Fruit fly (Drosophila melanogaster): ENCODE results near the gene Neos.

The Neos gene

DNA sequence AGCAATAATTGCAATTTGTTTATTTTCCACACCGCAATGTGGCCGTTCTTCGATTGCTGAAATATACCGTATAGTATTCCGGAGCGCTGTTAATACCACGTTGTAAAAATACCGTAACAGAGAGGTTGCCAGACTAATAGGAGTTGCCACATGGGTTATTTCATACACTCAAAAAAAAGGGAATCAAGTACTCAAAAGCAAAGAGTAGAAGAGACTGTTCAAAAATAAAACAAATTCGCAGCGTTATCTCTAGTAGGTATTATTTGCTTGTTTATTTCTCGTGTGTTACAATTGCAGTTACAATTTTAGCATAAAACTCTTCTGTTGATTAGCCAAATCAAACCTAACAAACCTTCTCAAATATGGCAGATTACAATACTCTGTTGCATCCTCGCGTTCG is 9.0 kb downstream of the Neos start, which contains the start of gene MED4 (continued):
- TF ChIP-seq CG14667 (GFP tag; IDR thresholded peaks at IDR 0.05) (peak; percentile 61), CG7372 (GFP tag; IDR thresholded peaks at IDR 0.05) (peak; percentile 36; the same call in 1 of the 2 replicates), bbx (GFP tag; IDR thresholded peaks at IDR 0.05; ENCODE audit: partially characterized antibody) (no peak), CG8478 (optimal IDR thresholded peaks at IDR 0.05) (no peak), Awh (GFP tag; IDR thresholded peaks at IDR 0.05) (peak; percentile 67), Adf1 (GFP tag; IDR thresholded peaks at IDR 0.05) (peak; percentile 32; the same call in 1 of the 2 replicates), CG7839 (tag; optimal IDR thresholded peaks at IDR 0.05) (peak; percentile 77), kni (GFP tag; optimal IDR thresholded peaks at IDR 0.05) (no peak), vnd (GFP tag; IDR thresholded peaks at IDR 0.05; ENCODE audit: partially characterized antibody) (no peak), Usf (GFP tag; optimal IDR thresholded peaks at IDR 0.05) (peak; percentile 19), CG4730 (GFP tag; IDR thresholded peaks at IDR 0.05) (peak; percentile 61), grau (tag; optimal IDR thresholded peaks at IDR 0.05) (peak; percentile 78), CG1647 (GFP tag; optimal IDR thresholded peaks at IDR 0.05) (peak; percentile 56), exex (tag; optimal IDR thresholded peaks at IDR 0.05) (no peak), ham (GFP tag; IDR thresholded peaks at IDR 0.05) (peak; percentile 25; the same call in 1 of the 2 replicates), Pdp1 (GFP tag; optimal IDR thresholded peaks at IDR 0.05) (peak; percentile 78 to 85), abd-A (tag; optimal IDR thresholded peaks at IDR 0.05) (no peak), disco-r (GFP tag; optimal IDR thresholded peaks at IDR 0.05) (peak; percentile 69), CG10431 (GFP tag; optimal IDR thresholded peaks at IDR 0.05) (no peak), CG3407 (GFP tag; optimal IDR thresholded peaks at IDR 0.05) (peak; percentile 23), br (optimal IDR thresholded peaks at IDR 0.05) (no peak), toy (GFP tag; IDR thresholded peaks at IDR 0.05) (no peak), CG7987 (GFP tag; optimal IDR thresholded peaks at IDR 0.05) (peak; percentile 65), Gug (GFP tag; IDR thresholded peaks at IDR 0.05) (peak; percentile 64; the same call in 3 of the 4 replicates), Dbx (GFP tag; IDR thresholded peaks at IDR 0.05) (peak; percentile 83), CG2129 (GFP tag; IDR thresholded peaks at IDR 0.05; ENCODE audit: partially characterized antibody) (no peak), CG14014 (GFP tag; IDR thresholded peaks at IDR 0.05) (peak; percentile 82), chif (GFP tag; optimal IDR thresholded peaks at IDR 0.05) (peak; percentile 68 to 82), CG15601 (tag; optimal IDR thresholded peaks at IDR 0.05) (peak; percentile 66), fd3F (GFP tag; optimal IDR thresholded peaks at IDR 0.05) (peak; percentile 72), Stat92E (GFP tag; optimal IDR thresholded peaks at IDR 0.05) (peak in 1 of 3 experiments; percentile 58), inv (GFP tag; IDR thresholded peaks at IDR 0.05; ENCODE audit: partially characterized antibody) (no peak), CG12744 (GFP tag; optimal IDR thresholded peaks at IDR 0.05) (peak; percentile 69), Spps (tag; optimal IDR thresholded peaks at IDR 0.05) (no peak), CG9437 (GFP tag; optimal IDR thresholded peaks at IDR 0.05) (peak; percentile 32), CG8089 (GFP tag; optimal IDR thresholded peaks at IDR 0.05) (peak; percentile 81), Eip74EF (GFP tag; optimal IDR thresholded peaks at IDR 0.05) (peak in 1 of 2 experiments; percentile 26), CG15011 (GFP tag; optimal IDR thresholded peaks at IDR 0.05) (no peak), CG31441 (GFP tag; IDR thresholded peaks at IDR 0.05) (peak; percentile 60), Hmr (GFP tag; optimal IDR thresholded peaks at IDR 0.05) (peak; percentile 88), CG17328 (GFP tag; IDR thresholded peaks at IDR 0.05) (peak; percentile 73), maf-S (GFP tag; optimal IDR thresholded peaks at IDR 0.05) (peak; percentile 77), lmd (GFP tag; IDR thresholded peaks at IDR 0.05) (peak; percentile 83), CG12942 (GFP tag; optimal IDR thresholded peaks at IDR 0.05) (peak; percentile 83), Blimp-1 (GFP tag; optimal IDR thresholded peaks at IDR 0.05) (peak; percentile 63), CG6654 (GFP tag; optimal IDR thresholded peaks at IDR 0.05) (peak; percentile 21), CG30431 (GFP tag; optimal IDR thresholded peaks at IDR 0.05) (peak; percentile 42), hkb (optimal IDR thresholded peaks at IDR 0.05) (no peak), hkb (GFP tag; IDR thresholded peaks at IDR 0.05) (peak; percentile 83), CG11456 (GFP tag; IDR thresholded peaks at IDR 0.05) (peak; percentile 85), CG15073 (GFP tag; optimal IDR thresholded peaks at IDR 0.05) (peak; percentile 16)

Measured in whole organism, embryonic.